Worm (Caenorhabditis elegans) whole organism, L3 larva: ENCODE data around the gene pst-1.

ENCODE experiments used
- elt-3 ChIP-seq, 3 experiments: fragments of 150-350 bp in 1 of 3; sonication (generic microtip) in 2 of 3; optimal IDR thresholded peaks; 2 replicates in 2 of 3; 4 replicates in 1 of 3; lab custom pipeline; 2014 to 2017; ENCODE audit warnings: missing biosample characterization in 3 of 3, missing genetic modification characterization in 3 of 3
- lin-15B ChIP-seq: fragments of 150-350 bp; optimal IDR thresholded peaks from 2 replicates; lab custom pipeline; 2014; ENCODE audit warnings: missing biosample characterization, missing genetic modification characterization
- pqm-1 ChIP-seq: fragments of 150-350 bp; optimal IDR thresholded peaks from 2 replicates; lab custom pipeline; 2017; ENCODE audit warnings: missing biosample characterization, missing genetic modification characterization, inconsistent platforms
- zag-1 ChIP-seq: fragments of 150-350 bp; optimal IDR thresholded peaks from 2 replicates; lab custom pipeline; 2014; ENCODE audit warnings: missing biosample characterization, missing genetic modification characterization

DNA sequence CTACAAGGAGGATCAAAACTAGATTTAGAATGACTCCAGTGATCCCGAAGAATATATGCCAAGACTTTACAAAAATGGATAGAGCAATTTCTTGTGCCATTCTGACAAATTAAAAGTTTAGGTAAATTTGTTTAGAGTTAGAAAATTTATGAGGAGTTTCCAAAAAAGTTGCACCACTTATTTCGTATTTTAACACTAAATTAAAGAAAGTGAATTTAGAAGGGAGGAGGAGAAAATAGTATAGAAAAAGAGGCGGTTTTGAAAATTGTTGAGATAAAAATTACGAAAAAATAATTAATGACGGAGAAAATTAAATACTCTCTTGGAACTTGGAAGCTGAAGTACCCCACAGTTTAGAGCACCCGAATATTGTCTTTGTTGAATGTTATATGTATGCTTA is 37.0 kb upstream of the pst-1 start, which contains the start of gene srd-15:
- no peak for TF ChIP-seq pqm-1
- no peak for TF ChIP-seq lin-15B (tag; lab: Kevin White, UChicago)
- no peak for TF ChIP-seq zag-1 (tag; lab: Kevin White, UChicago)
- TF ChIP-seq elt-3 (tag; optimal IDR thresholded peaks at IDR 0.05; lab: Kevin White, UChicago): no peak
